Worm (Caenorhabditis elegans): ENCODE results near the gene dpy-8.
A peak's percentile ranks its signal among the peaks of the same experiment; 100 is the strongest.

dpy-8 gene

DNA sequence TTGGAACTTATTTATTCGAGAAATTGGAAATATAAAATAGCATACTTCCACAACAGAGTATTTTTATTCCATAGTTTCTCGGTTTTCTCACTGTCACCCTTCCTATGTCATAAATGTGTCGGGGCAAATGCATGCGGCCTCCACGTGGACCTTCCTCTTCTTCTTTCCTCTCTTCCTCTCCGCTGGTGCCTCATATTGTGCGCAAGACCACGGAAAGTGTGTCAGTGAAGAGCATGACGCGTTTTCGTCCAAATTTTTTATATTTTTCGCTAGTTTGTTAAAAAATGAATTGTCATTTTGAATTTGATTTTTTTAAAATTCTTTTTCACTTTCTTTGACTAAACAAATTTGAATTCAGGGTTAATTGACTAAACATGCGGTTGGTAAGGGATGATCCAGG, 14.8 kb upstream of the dpy-8 start, which contains the start of gene mans-3:
mans-3 (plus strand) TSS at position 359 of the 400 bp plus-strand sequence.
- TF ChIP-seq dao-5 (tag; optimal IDR thresholded peaks at IDR 0.05) (no peak), him-1 (tag; optimal IDR thresholded peaks at IDR 0.05) (peak; percentile 64), W03F9.2 (tag; optimal IDR thresholded peaks at IDR 0.05) (peak; percentile 90)

DNA sequence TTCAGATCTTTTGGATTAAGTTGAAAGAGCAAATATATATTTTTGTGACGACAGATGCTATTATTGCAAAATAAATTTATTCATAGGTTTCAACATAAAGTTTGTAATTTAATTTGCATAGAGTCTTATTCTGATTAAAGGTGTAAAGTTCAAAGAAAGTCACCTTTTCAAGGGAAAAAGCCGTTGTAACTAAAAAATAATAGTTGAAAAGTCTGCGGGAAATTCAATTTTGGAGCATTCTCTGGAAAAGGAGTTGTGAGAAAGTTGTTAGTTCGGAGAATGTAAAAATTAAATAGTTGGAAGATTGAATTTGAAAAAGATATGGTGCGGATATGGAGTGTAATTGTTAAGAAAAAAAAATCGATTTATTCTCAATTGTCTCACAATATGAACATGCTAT, 13.8 kb upstream of the dpy-8 start:
- TF ChIP-seq W03F9.2 (tag; optimal IDR thresholded peaks at IDR 0.05) (no peak), dao-5 (tag; optimal IDR thresholded peaks at IDR 0.05) (no peak), him-1 (tag; optimal IDR thresholded peaks at IDR 0.05) (no peak)

DNA sequence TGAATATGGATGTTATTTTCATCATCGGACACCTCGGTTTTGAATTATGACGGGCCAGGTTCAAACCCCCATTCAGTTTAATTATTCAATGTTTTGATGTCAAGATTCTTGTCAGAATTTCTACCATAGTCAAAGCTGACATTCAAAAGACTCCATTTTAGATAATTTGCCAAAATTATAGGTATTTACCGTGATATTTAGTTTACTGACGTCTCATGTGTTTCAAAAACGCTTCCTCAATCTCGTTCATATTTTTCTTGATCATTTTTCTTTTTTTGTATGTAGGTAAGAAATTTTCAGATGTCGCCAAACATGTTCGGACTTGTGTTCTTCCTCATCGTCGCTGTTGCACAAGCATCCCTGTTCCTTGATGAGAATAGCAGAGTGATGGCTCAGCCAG, 12.5 kb upstream of the dpy-8 start, which contains the start of gene EGAP5.1:
EGAP5.1 (plus strand) TSS at position 301 of the 400 bp plus-strand sequence.
- TF ChIP-seq W03F9.2 (tag; optimal IDR thresholded peaks at IDR 0.05), result no peak

DNA sequence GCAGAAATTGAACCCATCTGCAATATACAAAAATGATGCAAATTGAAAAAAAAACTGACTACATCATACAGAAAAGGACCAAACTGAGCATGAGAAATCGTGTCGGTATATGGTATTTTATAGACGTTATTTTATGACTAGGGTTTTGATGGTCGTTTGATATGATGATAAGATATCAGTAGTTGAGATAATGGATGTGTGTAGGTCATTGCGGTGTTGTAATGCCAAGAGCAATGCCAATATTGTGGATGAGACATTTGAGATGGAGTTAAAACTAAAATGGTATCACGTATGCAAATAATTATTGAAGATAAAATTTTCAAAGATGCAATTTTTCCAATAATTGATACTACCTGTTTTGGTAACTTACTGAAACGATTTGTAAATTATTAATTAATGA, 9.4 kb upstream of the dpy-8 start, which contains the start of gene C31H2.4:
C31H2.4 (minus strand) TSS at position 19 of the 400 bp plus-strand sequence.
- no peak for TF ChIP-seq dao-5 (tag; optimal IDR thresholded peaks at IDR 0.05)
- no peak for TF ChIP-seq W03F9.2 (tag; optimal IDR thresholded peaks at IDR 0.05)
- TF ChIP-seq him-1 (tag; optimal IDR thresholded peaks at IDR 0.05), result no peak

DNA sequence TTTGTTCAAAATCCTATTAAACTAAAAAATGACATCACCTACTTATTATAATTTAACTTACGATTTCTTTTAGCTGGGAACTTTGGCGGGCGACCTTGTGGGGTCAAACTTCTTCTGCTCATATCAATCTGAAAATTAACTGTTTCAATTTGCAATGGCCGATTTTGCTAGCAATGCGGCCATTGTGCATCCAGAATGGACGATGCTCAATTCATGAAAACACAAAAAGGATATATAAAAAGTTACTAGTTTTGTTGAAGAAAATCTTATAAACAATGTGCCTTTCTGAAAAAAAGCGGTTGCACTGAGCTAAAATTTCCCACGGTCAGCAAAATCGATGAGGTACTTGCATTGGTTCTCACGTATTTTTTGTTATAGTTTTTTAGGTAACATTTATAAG, 4.0 kb upstream of the dpy-8 start, which contains the start of gene C31H2.3:
C31H2.3 (minus strand) TSS at position 101 of the 400 bp plus-strand sequence.
- TF ChIP-seq him-1 (tag; optimal IDR thresholded peaks at IDR 0.05) (no peak), dao-5 (tag; optimal IDR thresholded peaks at IDR 0.05) (no peak), W03F9.2 (tag; optimal IDR thresholded peaks at IDR 0.05) (no peak)

DNA sequence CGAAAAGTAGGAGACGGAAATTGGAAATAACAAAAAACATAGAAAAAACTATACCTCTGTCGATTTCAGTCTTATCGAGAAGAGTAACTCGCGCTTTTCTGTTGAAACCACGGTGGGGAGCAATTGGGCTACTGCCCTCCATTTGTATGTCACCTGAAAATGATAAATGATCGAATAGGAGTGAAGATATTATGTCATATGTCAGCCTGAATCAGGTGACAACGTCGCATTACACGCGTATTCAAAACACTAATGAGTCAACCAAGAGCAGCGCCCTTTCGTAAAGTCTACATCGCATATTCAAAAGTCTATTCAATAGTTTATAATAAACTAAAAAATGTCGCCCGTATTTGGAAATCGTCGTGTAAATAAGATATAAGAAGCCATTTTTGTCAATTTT, 2.7 kb upstream of the dpy-8 start:
- no peak for TF ChIP-seq him-1 (tag; optimal IDR thresholded peaks at IDR 0.05)
- TF ChIP-seq dao-5 (tag; optimal IDR thresholded peaks at IDR 0.05), result no peak
- no peak for TF ChIP-seq W03F9.2 (tag; optimal IDR thresholded peaks at IDR 0.05)

DNA sequence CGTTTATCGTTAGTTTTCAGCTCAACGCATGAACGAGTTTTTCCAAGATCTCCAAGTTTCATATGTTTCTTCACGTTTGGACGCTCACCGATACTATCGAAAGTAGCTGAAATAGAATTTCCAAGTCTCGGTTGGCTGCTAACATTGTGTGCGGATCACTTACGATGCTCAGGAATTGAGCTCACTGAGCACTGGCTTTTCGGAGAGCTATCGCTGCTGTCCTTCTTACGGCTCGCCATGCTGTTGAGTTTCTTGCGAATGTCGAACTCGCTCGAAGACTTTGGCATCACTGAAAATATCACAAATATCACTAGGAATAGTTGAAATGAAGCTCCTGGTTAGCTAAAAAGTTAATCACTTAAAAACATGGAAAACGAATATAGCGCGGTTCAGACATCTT, 1.6 kb upstream of the dpy-8 start:
- TF ChIP-seq W03F9.2 (tag; optimal IDR thresholded peaks at IDR 0.05) (no peak), dao-5 (tag; optimal IDR thresholded peaks at IDR 0.05) (no peak), him-1 (tag; optimal IDR thresholded peaks at IDR 0.05) (no peak)

DNA sequence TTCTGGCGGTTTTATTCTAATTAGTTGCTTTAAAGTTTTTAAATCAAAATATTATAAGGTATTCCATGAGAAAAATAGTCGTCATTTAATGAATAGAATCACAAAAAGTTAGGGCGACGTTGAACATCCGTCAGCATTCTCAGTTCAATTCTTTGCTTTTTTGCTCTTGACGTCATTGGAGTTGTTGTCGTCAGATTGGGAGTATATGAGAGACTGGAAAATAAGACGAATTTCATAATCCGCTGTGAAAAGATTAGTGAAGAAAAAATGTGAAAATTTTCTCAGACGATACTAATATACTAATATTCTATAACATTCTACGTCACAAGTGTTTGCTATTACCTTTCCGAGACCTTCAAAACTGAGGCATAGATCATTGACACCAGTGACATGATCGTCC, 1.1 kb upstream of the dpy-8 start:
- TF ChIP-seq W03F9.2 (tag; optimal IDR thresholded peaks at IDR 0.05), result no peak
- no peak for TF ChIP-seq him-1 (tag; optimal IDR thresholded peaks at IDR 0.05)
- no peak for TF ChIP-seq dao-5 (tag; optimal IDR thresholded peaks at IDR 0.05)

DNA sequence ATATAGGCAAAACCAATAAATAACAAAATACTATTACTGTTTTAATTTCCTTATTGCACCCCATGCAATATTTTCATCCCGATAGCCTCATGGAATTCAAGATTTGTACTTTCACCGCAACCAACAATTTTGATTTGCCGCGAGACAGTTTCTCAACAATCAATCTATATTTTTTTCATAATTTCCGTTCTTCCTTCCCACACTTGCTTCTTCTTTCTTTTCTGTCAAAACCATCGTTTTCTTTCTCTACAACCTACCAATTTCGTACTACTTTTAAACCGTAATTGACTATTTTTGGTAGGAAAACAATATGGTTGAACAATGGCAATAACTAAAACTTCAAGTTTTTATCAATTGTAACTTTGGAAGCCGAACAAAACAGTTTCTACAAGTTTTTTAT, 2.4 kb downstream of the dpy-8 start, which contains the start of gene C31H2.14:
C31H2.14 (plus strand) TSS at position 301 of the 400 bp plus-strand sequence.
- TF ChIP-seq W03F9.2 (tag; optimal IDR thresholded peaks at IDR 0.05) (no peak), him-1 (tag; optimal IDR thresholded peaks at IDR 0.05) (no peak), dao-5 (tag; optimal IDR thresholded peaks at IDR 0.05) (no peak)

DNA sequence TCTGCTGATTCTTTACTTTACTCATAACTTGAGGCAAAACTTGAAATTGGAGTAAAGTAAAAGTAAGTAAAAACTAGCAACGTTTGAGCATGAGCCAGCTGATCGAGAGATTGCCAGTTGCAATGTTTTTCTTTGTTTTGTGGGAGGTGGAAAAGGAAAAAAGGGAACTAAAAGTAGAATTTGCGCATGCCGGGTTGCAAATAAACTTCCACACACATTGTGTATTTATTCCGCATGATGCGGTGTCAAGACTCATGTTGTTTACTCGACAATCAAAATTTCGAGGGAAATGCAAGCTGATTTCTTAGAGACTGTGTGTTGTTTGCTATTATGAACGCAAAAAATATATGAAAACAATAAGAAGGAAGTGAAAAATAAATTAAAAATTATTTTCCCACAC, 7.9 kb downstream of the dpy-8 start:
- TF ChIP-seq W03F9.2 (tag; optimal IDR thresholded peaks at IDR 0.05) (no peak), him-1 (tag; optimal IDR thresholded peaks at IDR 0.05) (no peak), dao-5 (tag; optimal IDR thresholded peaks at IDR 0.05) (no peak)

DNA sequence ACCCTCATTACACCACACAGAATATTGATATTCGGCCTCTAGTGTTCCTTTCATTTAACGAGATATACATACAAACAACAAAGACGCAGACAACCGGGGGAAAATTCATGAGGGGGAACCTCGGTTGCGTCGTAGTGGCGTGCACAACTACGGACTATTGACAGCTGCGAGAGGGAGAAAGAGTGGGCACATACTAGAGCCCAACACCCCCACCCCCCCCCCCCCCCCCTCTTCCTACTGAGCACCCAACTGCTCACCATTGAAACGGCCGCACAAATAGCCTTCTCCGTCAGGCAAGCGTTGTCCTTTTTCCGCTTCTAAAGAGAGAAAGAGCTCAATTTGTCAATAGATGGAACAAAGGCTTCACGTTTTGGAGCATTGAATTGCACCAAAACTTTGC, 10.1 kb downstream of the dpy-8 start:
- TF ChIP-seq W03F9.2 (tag; optimal IDR thresholded peaks at IDR 0.05) (no peak), him-1 (tag; optimal IDR thresholded peaks at IDR 0.05) (peak; percentile 45)

DNA sequence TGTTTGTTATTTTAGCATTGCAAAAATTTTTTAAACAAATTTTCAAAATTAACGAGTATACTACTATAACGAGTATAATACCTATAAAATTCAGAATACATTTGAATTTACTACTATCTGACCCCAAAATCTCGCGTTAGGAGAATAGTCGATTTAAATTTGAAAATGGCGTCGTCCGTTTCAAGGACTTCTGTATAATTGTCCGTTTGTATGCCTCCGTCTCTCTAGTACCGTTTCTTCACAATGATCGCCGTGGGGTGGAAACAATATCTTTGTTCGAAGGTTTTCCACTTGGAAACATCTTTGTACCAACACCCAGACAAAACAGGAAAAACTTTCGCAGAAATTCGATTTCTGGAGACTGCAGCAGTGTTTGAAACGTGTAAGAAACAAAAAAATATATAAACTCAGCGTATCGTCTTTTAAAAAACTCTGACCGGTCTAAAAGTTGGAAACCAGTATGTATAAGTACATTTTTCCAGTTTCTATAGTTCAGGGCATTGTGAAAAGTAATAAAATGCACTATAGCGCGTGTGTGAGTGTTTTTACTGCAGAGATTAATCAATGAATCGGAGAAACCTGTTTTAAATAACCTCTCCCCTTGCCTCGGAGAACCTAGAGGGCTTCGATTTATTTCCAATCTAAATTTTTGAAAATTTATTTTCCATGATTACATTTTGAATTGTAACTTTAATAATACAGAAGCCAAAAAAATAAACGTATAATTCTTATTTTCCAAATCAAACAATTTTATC, 12.4 kb downstream of the dpy-8 start:
- no peak for TF ChIP-seq dao-5 (tag; optimal IDR thresholded peaks at IDR 0.05)
- TF ChIP-seq W03F9.2 (tag; optimal IDR thresholded peaks at IDR 0.05), result no peak
- TF ChIP-seq him-1 (tag; optimal IDR thresholded peaks at IDR 0.05), result no peak

DNA sequence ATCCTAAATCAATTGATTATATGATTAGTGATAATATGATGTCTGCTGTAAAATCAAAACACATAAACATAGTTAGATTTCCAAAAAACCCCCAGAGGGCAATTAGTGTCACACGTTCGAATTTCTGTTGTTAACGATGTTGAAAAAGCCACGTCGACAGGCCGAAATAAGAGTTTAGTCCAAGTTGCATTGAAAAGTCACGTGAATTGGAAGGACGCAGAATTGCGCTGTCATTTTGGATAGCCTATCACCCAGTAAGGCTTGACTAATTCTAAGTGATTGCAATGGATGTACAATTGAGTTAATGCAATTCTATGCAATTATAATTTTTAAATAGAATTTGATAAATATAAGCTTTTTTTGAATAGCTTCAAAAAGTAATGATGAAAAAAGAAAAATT, 14.7 kb downstream of the dpy-8 start:
- TF ChIP-seq him-1 (tag; optimal IDR thresholded peaks at IDR 0.05) (no peak), W03F9.2 (tag; optimal IDR thresholded peaks at IDR 0.05) (no peak), dao-5 (tag; optimal IDR thresholded peaks at IDR 0.05) (no peak)

DNA sequence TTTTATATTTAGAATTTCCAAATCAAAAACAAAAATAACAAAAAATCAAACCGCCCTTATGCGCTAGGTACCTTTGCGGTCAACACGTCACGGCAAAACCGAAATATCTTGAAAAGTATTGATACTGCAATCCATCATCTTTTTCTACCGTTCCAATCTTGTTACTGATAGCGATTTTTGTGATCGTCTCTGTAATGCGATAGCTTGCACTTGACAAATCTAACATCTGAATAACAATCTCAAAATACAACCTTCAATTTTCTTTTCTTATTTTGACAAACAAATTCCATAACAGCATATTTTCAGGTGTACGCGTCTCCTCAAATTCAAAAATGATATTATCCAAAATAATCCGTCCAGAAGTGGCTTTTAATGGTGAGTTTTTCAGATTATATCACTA, 16.3 kb downstream of the dpy-8 start, which contains the start of gene tbc-7:
tbc-7 (plus strand) TSS at position 301 of the 400 bp plus-strand sequence.
- TF ChIP-seq him-1 (tag; optimal IDR thresholded peaks at IDR 0.05), result no peak
- no peak for TF ChIP-seq dao-5 (tag; optimal IDR thresholded peaks at IDR 0.05)
- no peak for TF ChIP-seq W03F9.2 (tag; optimal IDR thresholded peaks at IDR 0.05)

DNA sequence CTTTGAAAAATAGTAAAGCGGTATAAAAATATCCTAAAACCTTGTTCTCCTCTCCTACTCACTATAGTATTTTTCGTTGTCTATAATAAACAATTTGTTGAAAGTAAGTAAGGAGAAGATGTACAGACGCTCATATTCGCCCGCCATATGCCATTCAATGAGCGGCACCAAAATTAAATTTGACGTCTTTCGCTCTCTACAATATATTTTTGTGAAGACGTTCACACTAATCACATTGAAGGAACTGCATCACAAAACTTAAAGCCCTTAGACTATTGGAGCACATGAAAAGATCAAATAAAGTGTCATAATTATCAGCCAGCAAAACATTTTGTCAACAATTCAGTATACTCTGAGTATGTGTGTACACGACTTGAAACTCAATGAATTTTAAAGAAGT, 18.5 kb downstream of the dpy-8 start:
- no peak for TF ChIP-seq dao-5 (tag; optimal IDR thresholded peaks at IDR 0.05)
- no peak for TF ChIP-seq him-1 (tag; optimal IDR thresholded peaks at IDR 0.05)
- TF ChIP-seq W03F9.2 (tag; optimal IDR thresholded peaks at IDR 0.05), result no peak
